ENCODE assay signal across 3 fruit fly cellular contexts in genomic region chr3R:25893272-25893671, dm6.
TF ChIP-seq lines count a peak whose summit lies in the region.

Gene CG5913 (plus strand): TSS chr3R:25893495.

- TF ChIP-seq CTCF in whole organism, embryonic (GFP tag; optimal IDR thresholded peaks at IDR 0.05; lab: Kevin White, UChicago) = peak; percentile 55

TF ChIP-seq in whole organism, adult, 20 proteins besides CTCF, POLR2A, EP300 and RAD21:
- TF ChIP-seq Crg-1 (GFP tag; optimal IDR thresholded peaks at IDR 0.05; lab: Kevin White, UChicago) (no peak), Mnt (GFP tag; optimal IDR thresholded peaks at IDR 0.05; lab: Kevin White, UChicago) (peak; percentile 6)

TF ChIP-seq in whole organism, embryonic, 481 proteins besides CTCF, POLR2A, EP300 and RAD21 (continues in another document):
- TF ChIP-seq CG15514 (GFP tag; optimal IDR thresholded peaks at IDR 0.05; lab: Kevin White, UChicago) = peak; percentile 44
- no peak for TF ChIP-seq h (optimal IDR thresholded peaks at IDR 0.05; lab: Kevin White, UChicago)
- no peak for TF ChIP-seq emc (GFP tag; optimal IDR thresholded peaks at IDR 0.05; lab: Kevin White, UChicago)
- TF ChIP-seq CG4360 (GFP tag; IDR thresholded peaks at IDR 0.05; lab: Robert Waterston, UW) = no peak
- TF ChIP-seq BEAF-32 (GFP tag; optimal IDR thresholded peaks at IDR 0.05; lab: Kevin White, UChicago) = peak; percentile 24
- TF ChIP-seq pzg (GFP tag; optimal IDR thresholded peaks at IDR 0.05; lab: Kevin White, UChicago) = peak; percentile 84
- peak; percentile 45 for TF ChIP-seq Hmr (GFP tag; optimal IDR thresholded peaks at IDR 0.05; lab: Kevin White, UChicago)
- TF ChIP-seq CG18262 (tag; optimal IDR thresholded peaks at IDR 0.05; lab: Kevin White, UChicago) = no peak
- TF ChIP-seq sqz (GFP tag; optimal IDR thresholded peaks at IDR 0.05; lab: Kevin White, UChicago) = no peak
- TF ChIP-seq CG7839 (tag; optimal IDR thresholded peaks at IDR 0.05; lab: Kevin White, UChicago) = no peak
- peak; percentile 47 for TF ChIP-seq HmgZ (tag; optimal IDR thresholded peaks at IDR 0.05; lab: Kevin White, UChicago)
- TF ChIP-seq Asciz (GFP tag; optimal IDR thresholded peaks at IDR 0.05; lab: Kevin White, UChicago) = no peak
- TF ChIP-seq lmd (GFP tag; IDR thresholded peaks at IDR 0.05; lab: Robert Waterston, UW) = no peak
- TF ChIP-seq slbo (GFP tag; IDR thresholded peaks at IDR 0.05; lab: Robert Waterston, UW) = no peak
- TF ChIP-seq oc (tag; optimal IDR thresholded peaks at IDR 0.05; lab: Kevin White, UChicago) = no peak
- peak; percentile 70 for TF ChIP-seq E2f2 (GFP tag; IDR thresholded peaks at IDR 0.05; lab: Robert Waterston, UW)
- no peak for TF ChIP-seq zfh2 (GFP tag; optimal IDR thresholded peaks at IDR 0.05; lab: Kevin White, UChicago)
- no peak for TF ChIP-seq NfI (GFP tag; optimal IDR thresholded peaks at IDR 0.05; lab: Kevin White, UChicago)
- TF ChIP-seq Elba2 (GFP tag; optimal IDR thresholded peaks at IDR 0.05; lab: Kevin White, UChicago) = peak; percentile 21
- TF ChIP-seq Med (GFP tag; lab: Kevin White, UChicago) = peak; percentile 77
- no peak for TF ChIP-seq ttk (GFP tag; IDR thresholded peaks at IDR 0.05; lab: Robert Waterston, UW)
- TF ChIP-seq CG3847 (GFP tag; IDR thresholded peaks at IDR 0.05; lab: Robert Waterston, UW) = peak; percentile 53
- peak; percentile 66 for TF ChIP-seq MESR4 (GFP tag; optimal IDR thresholded peaks at IDR 0.05; lab: Kevin White, UChicago)
- TF ChIP-seq CG4820 (GFP tag; optimal IDR thresholded peaks at IDR 0.05; lab: Kevin White, UChicago) = no peak
- no peak for TF ChIP-seq tna (GFP tag; IDR thresholded peaks at IDR 0.05; lab: Robert Waterston, UW; ENCODE audit: partially characterized antibody)
- TF ChIP-seq onecut (GFP tag; IDR thresholded peaks at IDR 0.05; lab: Robert Waterston, UW) = no peak
- TF ChIP-seq CG15479 (GFP tag; optimal IDR thresholded peaks at IDR 0.05; lab: Kevin White, UChicago) = no peak
- TF ChIP-seq CG17186 (GFP tag; optimal IDR thresholded peaks at IDR 0.05; lab: Kevin White, UChicago) = peak; percentile 9
- no peak for TF ChIP-seq dimm (GFP tag; IDR thresholded peaks at IDR 0.05; lab: Robert Waterston, UW)
- peak; percentile 31; the same call in 1 of the 2 replicates for TF ChIP-seq amos (GFP tag; IDR thresholded peaks at IDR 0.05; lab: Robert Waterston, UW; ENCODE audit: partially characterized antibody)
- TF ChIP-seq CG12659 (GFP tag; optimal IDR thresholded peaks at IDR 0.05; lab: Kevin White, UChicago) = no peak
- peak; percentile 49 for TF ChIP-seq CG14710 (tag; optimal IDR thresholded peaks at IDR 0.05; lab: Kevin White, UChicago)
- TF ChIP-seq Opbp (GFP tag; IDR thresholded peaks at IDR 0.05; lab: Robert Waterston, UW; ENCODE audit: partially characterized antibody) = 0 out of 3 replicates have a peak, but pooled peaks have one; percentile 19
- peak; percentile 15 for TF ChIP-seq Max (GFP tag; optimal IDR thresholded peaks at IDR 0.05; lab: Kevin White, UChicago)
- no peak for TF ChIP-seq CG18764 (GFP tag; optimal IDR thresholded peaks at IDR 0.05; lab: Kevin White, UChicago)
- peak; percentile 21; the same call in 1 of the 3 replicates for TF ChIP-seq CG34422 (GFP tag; IDR thresholded peaks at IDR 0.05; lab: Robert Waterston, UW)
- TF ChIP-seq Oli (tag; optimal IDR thresholded peaks at IDR 0.05; lab: Kevin White, UChicago) = no peak
- TF ChIP-seq YL-1 (GFP tag; optimal IDR thresholded peaks at IDR 0.05; lab: Kevin White, UChicago) = peak; percentile 54
- TF ChIP-seq gfzf (GFP tag; optimal IDR thresholded peaks at IDR 0.05; lab: Kevin White, UChicago) = peak; percentile 85
- no peak for TF ChIP-seq CG8765 (GFP tag; IDR thresholded peaks at IDR 0.05; lab: Robert Waterston, UW)
- TF ChIP-seq CG6791 (GFP tag; IDR thresholded peaks at IDR 0.05; lab: Robert Waterston, UW; ENCODE audit: partially characterized antibody) = 0 out of 3 replicates have a peak, but pooled peaks have one; percentile 25
- no peak for TF ChIP-seq Camta (GFP tag; optimal IDR thresholded peaks at IDR 0.05; lab: Kevin White, UChicago)
- peak; percentile 13 for TF ChIP-seq nmo (GFP tag; optimal IDR thresholded peaks at IDR 0.05; lab: Kevin White, UChicago)
- TF ChIP-seq CG12942 (GFP tag; optimal IDR thresholded peaks at IDR 0.05; lab: Kevin White, UChicago) = no peak

TF ChIP-seq in whole organism, pupa, 21 proteins besides CTCF, POLR2A, EP300 and RAD21:
- no peak for TF ChIP-seq CG8159 (tag; optimal IDR thresholded peaks at IDR 0.05; lab: Kevin White, UChicago)
- no peak for TF ChIP-seq CG17806 (tag; optimal IDR thresholded peaks at IDR 0.05; lab: Kevin White, UChicago)
- TF ChIP-seq D1 (tag; optimal IDR thresholded peaks at IDR 0.05; lab: Kevin White, UChicago) = peak; percentile 68
